Fruit fly (Drosophila melanogaster) whole organism, embryonic: Measurements from ENCODE around the gene CG7728.

Experiments used
- Antp ChIP-seq: fragments of 200-800 bp; sonication (Bioruptor generic); optimal IDR thresholded peaks from 3 replicates; lab custom pipeline; 2016; ENCODE audit warnings: missing biosample characterization, missing genetic modification characterization
- Atf6 ChIP-seq: fragments of 200-800 bp; sonication (Bioruptor generic); IDR thresholded peaks from 2 replicates; pipeline ENCODE4 v1.3.6; 2022; ENCODE audit warnings: missing biosample characterization, missing genetic modification characterization
- Awh ChIP-seq: fragments of 200-800 bp; sonication (Bioruptor generic); IDR thresholded peaks from 2 replicates; pipeline ENCODE4, ENCODE4 v1.3.6; 2022; ENCODE audit warnings: missing biosample characterization, missing genetic modification characterization
- C15 ChIP-seq: fragments of 200-800 bp; sonication (Bioruptor generic); IDR thresholded peaks from 3 replicates; pipeline ENCODE4 v1.3.6; 2022; ENCODE audit warnings: missing biosample characterization, missing genetic modification characterization
- CG10654 ChIP-seq: fragments of 200-800 bp; sonication (Bioruptor generic); optimal IDR thresholded peaks from 2 replicates; lab custom pipeline; 2016; ENCODE audit warnings: missing biosample characterization, missing genetic modification characterization
- CG11696 ChIP-seq: fragments of 200-800 bp; sonication (Bioruptor generic); IDR thresholded peaks from 2 replicates; pipeline ENCODE4 v1.3.6; 2022; ENCODE audit warnings: missing biosample characterization, missing genetic modification characterization
- CG12744 ChIP-seq: fragments of 200-800 bp; sonication (Bioruptor generic); optimal IDR thresholded peaks from 2 replicates; lab custom pipeline; 2016; ENCODE audit warnings: missing biosample characterization, missing genetic modification characterization
- CG15601 ChIP-seq: fragments of 200-800 bp; sonication (Bioruptor generic); optimal IDR thresholded peaks from 3 replicates; lab custom pipeline; 2019; ENCODE audit warnings: missing biosample characterization, mild to moderate bottlenecking, missing genetic modification characterization, moderate library complexity
- CG1602 ChIP-seq: fragments of 200-800 bp; sonication (Bioruptor generic); optimal IDR thresholded peaks from 3 replicates; lab custom pipeline; 2016; ENCODE audit warnings: missing biosample characterization, missing genetic modification characterization
- CG16779 ChIP-seq: fragments of 200-800 bp; sonication (Bioruptor generic); IDR thresholded peaks from 2 replicates; pipeline ENCODE4 v1.3.6; 2022; ENCODE audit warnings: missing biosample characterization, missing genetic modification characterization
- CG17385 ChIP-seq: fragments of 200-800 bp; sonication (Bioruptor generic); optimal IDR thresholded peaks from 3 replicates; lab custom pipeline; 2018; ENCODE audit warnings: missing biosample characterization, mild to moderate bottlenecking, missing genetic modification characterization
- CG17568 ChIP-seq: fragments of 200-800 bp; sonication (Bioruptor generic); optimal IDR thresholded peaks from 2 replicates; lab custom pipeline; 2018; ENCODE audit warnings: missing biosample characterization, mild to moderate bottlenecking, missing genetic modification characterization, moderate library complexity
- CG17612 ChIP-seq: fragments of 200-800 bp; sonication (Bioruptor generic); IDR thresholded peaks from 2 replicates; pipeline ENCODE4 v1.3.6; 2022; ENCODE audit warnings: missing biosample characterization, missing genetic modification characterization
- CG18599 ChIP-seq: fragments of 200-800 bp; sonication (Bioruptor generic); optimal IDR thresholded peaks from 3 replicates; lab custom pipeline; 2017; ENCODE audit warnings: missing biosample characterization, missing genetic modification characterization, mild to moderate bottlenecking, moderate library complexity, missing genetic modification reagents
- CG32532 ChIP-seq: fragments of 200-800 bp; sonication (Bioruptor generic); IDR thresholded peaks from 2 replicates; pipeline ENCODE4 v1.3.6; 2022; ENCODE audit warnings: missing biosample characterization, missing genetic modification characterization
- CG43689 ChIP-seq: fragments of 200-800 bp; sonication (Bioruptor generic); IDR thresholded peaks from 2 replicates; pipeline ENCODE4 v1.3.6; 2022; ENCODE audit warnings: missing biosample characterization, missing genetic modification characterization
- CG4424 ChIP-seq: fragments of 200-800 bp; sonication (Bioruptor generic); optimal IDR thresholded peaks from 3 replicates; lab custom pipeline; 2016; ENCODE audit warnings: missing biosample characterization, missing genetic modification characterization
- CG6854 ChIP-seq: fragments of 200-800 bp; sonication (Bioruptor generic); optimal IDR thresholded peaks from 3 replicates; lab custom pipeline; 2017; ENCODE audit warnings: missing biosample characterization, mild to moderate bottlenecking, missing genetic modification characterization
- CG8281 ChIP-seq: fragments of 200-800 bp; sonication (Bioruptor generic); optimal IDR thresholded peaks from 2 replicates; lab custom pipeline; 2018; ENCODE audit warnings: missing biosample characterization, mild to moderate bottlenecking, missing genetic modification characterization, moderate library complexity
- CG9932 ChIP-seq: fragments of 200-800 bp; sonication (Bioruptor generic); IDR thresholded peaks from 2 replicates; pipeline ENCODE4 v1.3.6; 2022; ENCODE audit warnings: missing biosample characterization, missing genetic modification characterization
- Chrac-16 ChIP-seq: fragments of 200-800 bp; sonication (Bioruptor generic); optimal IDR thresholded peaks from 3 replicates; lab custom pipeline; 2016; ENCODE audit warnings: missing biosample characterization, missing genetic modification characterization
- CoRest ChIP-seq: fragments of 200-800 bp; sonication (Bioruptor generic); optimal IDR thresholded peaks from 3 replicates; lab custom pipeline; 2018; ENCODE audit warnings: missing biosample characterization, mild to moderate bottlenecking, missing genetic modification characterization, moderate library complexity
- Med ChIP-seq: fragments of 200-800 bp; sonication (Bioruptor generic); peaks from one replicate; lab custom pipeline; 2016; ENCODE audit warnings: missing biosample characterization, missing genetic modification characterization, mild to moderate bottlenecking, inconsistent platforms, moderate library complexity
- Nf-YB ChIP-seq: fragments of 200-800 bp; sonication (Bioruptor generic); optimal IDR thresholded peaks from 3 replicates; lab custom pipeline; 2019; ENCODE audit warnings: missing biosample characterization, mild to moderate bottlenecking, missing genetic modification characterization, moderate library complexity
- Side ChIP-seq: fragments of 200-800 bp; sonication (Bioruptor generic); optimal IDR thresholded peaks from 2 replicates; lab custom pipeline; 2016; ENCODE audit warnings: missing biosample characterization, missing genetic modification characterization
- Trl ChIP-seq, 3 experiments: fragments of >200 bp in 2 of 3; fragments of 200-800 bp in 1 of 3; sonication (Bioruptor generic) in 1 of 3; optimal IDR thresholded peaks; 2 replicates in 1 of 3; 3 replicates in 2 of 3; lab custom pipeline; 2016 to 2017; ENCODE audit warnings: missing biosample characterization in 1 of 3, missing genetic modification characterization in 1 of 3
- az2 ChIP-seq: fragments of 200-800 bp; sonication (Bioruptor generic); optimal IDR thresholded peaks from 3 replicates; lab custom pipeline; 2016; ENCODE audit warnings: missing biosample characterization, missing genetic modification characterization
- bcd ChIP-seq: fragments of 200-800 bp; sonication (Bioruptor generic); optimal IDR thresholded peaks from 2 replicates; lab custom pipeline; 2017; ENCODE audit warnings: missing biosample characterization, mild to moderate bottlenecking, missing genetic modification characterization
- cas ChIP-seq: fragments of 200-800 bp; sonication (Bioruptor generic); IDR thresholded peaks from 2 replicates; pipeline ENCODE4 v1.3.6; 2022; ENCODE audit warnings: missing biosample characterization, missing genetic modification characterization
- dan ChIP-seq: fragments of 200-800 bp; sonication (Bioruptor generic); IDR thresholded peaks from 2 replicates; pipeline ENCODE4 v1.3.6; 2022; ENCODE audit warnings: missing biosample characterization, missing genetic modification characterization
- dati ChIP-seq: fragments of 200-800 bp; sonication (Bioruptor generic); IDR thresholded peaks from 2 replicates; pipeline ENCODE4 v1.3.6; 2022; ENCODE audit warnings: missing biosample characterization, missing genetic modification characterization
- eyg ChIP-seq: fragments of 200-800 bp; sonication (Bioruptor generic); optimal IDR thresholded peaks from 3 replicates; lab custom pipeline; 2016; ENCODE audit warnings: missing biosample characterization, missing genetic modification characterization
- fd3F ChIP-seq: fragments of 200-800 bp; sonication (Bioruptor generic); optimal IDR thresholded peaks from 2 replicates; lab custom pipeline; 2018; ENCODE audit warnings: missing biosample characterization, mild to moderate bottlenecking, missing genetic modification characterization, moderate library complexity
- gsb ChIP-seq: fragments of 200-800 bp; sonication (Bioruptor generic); IDR thresholded peaks from 2 replicates; pipeline ENCODE4 v1.3.6; 2022; ENCODE audit warnings: missing biosample characterization, missing genetic modification characterization
- kah ChIP-seq: fragments of 200-800 bp; sonication (Bioruptor generic); optimal IDR thresholded peaks from 2 replicates; lab custom pipeline; 2018; ENCODE audit warnings: missing biosample characterization, mild to moderate bottlenecking, missing genetic modification characterization
- lov ChIP-seq, 2 experiments: fragments of 200-800 bp in 1 of 2; fragments of >200 bp in 1 of 2; sonication (Bioruptor generic) in 1 of 2; IDR thresholded peaks in 1 of 2; optimal IDR thresholded peaks in 1 of 2; 2 replicates in 1 of 2; 3 replicates in 1 of 2; pipeline versions ENCODE4 v1.3.6 to Lab custom; 2017 to 2022; ENCODE audit warnings: missing biosample characterization in 1 of 2, missing genetic modification characterization in 1 of 2
- luna ChIP-seq: fragments of 200-800 bp; sonication (Bioruptor generic); optimal IDR thresholded peaks from 2 replicates; lab custom pipeline; 2016; ENCODE audit warnings: missing biosample characterization, missing genetic modification characterization
- onecut ChIP-seq: fragments of 200-800 bp; sonication (Bioruptor generic); IDR thresholded peaks from 2 replicates; pipeline ENCODE4 v1.3.6; 2022; ENCODE audit warnings: missing biosample characterization, missing genetic modification characterization
- prd ChIP-seq, 3 experiments: fragments of >200 bp in 2 of 3; fragments of 200-800 bp in 1 of 3; sonication (Bioruptor generic) in 1 of 3; optimal IDR thresholded peaks in 2 of 3; IDR thresholded peaks in 1 of 3; 2 replicates in 2 of 3; 3 replicates in 1 of 3; pipeline versions ENCODE4 v1.3.6 to Lab custom; 2017 to 2022; ENCODE audit warnings: missing biosample characterization in 1 of 3, missing genetic modification characterization in 1 of 3
- pum ChIP-seq: fragments of 200-800 bp; sonication (Bioruptor generic); optimal IDR thresholded peaks from 2 replicates; lab custom pipeline; 2016; ENCODE audit warnings: missing biosample characterization, missing genetic modification characterization
- schlank ChIP-seq: fragments of 200-800 bp; sonication (Bioruptor generic); optimal IDR thresholded peaks from 2 replicates; lab custom pipeline; 2018; ENCODE audit warnings: missing biosample characterization, mild to moderate bottlenecking, missing genetic modification characterization
- shn ChIP-seq: fragments of 200-800 bp; sonication (Bioruptor generic); optimal IDR thresholded peaks from 3 replicates; lab custom pipeline; 2016; ENCODE audit warnings: missing biosample characterization, missing genetic modification characterization
- sim ChIP-seq: fragments of 200-800 bp; sonication (Bioruptor generic); IDR thresholded peaks from 2 replicates; pipeline ENCODE4 v1.3.6; 2022; ENCODE audit warnings: missing biosample characterization, missing genetic modification characterization
- sima ChIP-seq: fragments of 200-800 bp; sonication (Bioruptor generic); optimal IDR thresholded peaks from 2 replicates; lab custom pipeline; 2016; ENCODE audit warnings: missing biosample characterization, missing genetic modification characterization
- sna ChIP-seq: fragments of 200-800 bp; sonication (Bioruptor generic); IDR thresholded peaks from 2 replicates; pipeline ENCODE4 v1.3.6; 2022; ENCODE audit warnings: missing biosample characterization, missing genetic modification characterization; ENCODE audit not compliant: partially characterized antibody
- sqz ChIP-seq: fragments of 200-800 bp; sonication (Bioruptor generic); optimal IDR thresholded peaks from 3 replicates; lab custom pipeline; 2018; ENCODE audit warnings: missing biosample characterization, mild to moderate bottlenecking, missing genetic modification characterization
- usp ChIP-seq: fragments of >200 bp; optimal IDR thresholded peaks from 2 replicates; lab custom pipeline; 2017; ENCODE audit warnings: missing biosample characterization, missing genetic modification characterization
- yki ChIP-seq: fragments of >200 bp; optimal IDR thresholded peaks from 3 replicates; lab custom pipeline; 2018

The CG7728 gene

DNA sequence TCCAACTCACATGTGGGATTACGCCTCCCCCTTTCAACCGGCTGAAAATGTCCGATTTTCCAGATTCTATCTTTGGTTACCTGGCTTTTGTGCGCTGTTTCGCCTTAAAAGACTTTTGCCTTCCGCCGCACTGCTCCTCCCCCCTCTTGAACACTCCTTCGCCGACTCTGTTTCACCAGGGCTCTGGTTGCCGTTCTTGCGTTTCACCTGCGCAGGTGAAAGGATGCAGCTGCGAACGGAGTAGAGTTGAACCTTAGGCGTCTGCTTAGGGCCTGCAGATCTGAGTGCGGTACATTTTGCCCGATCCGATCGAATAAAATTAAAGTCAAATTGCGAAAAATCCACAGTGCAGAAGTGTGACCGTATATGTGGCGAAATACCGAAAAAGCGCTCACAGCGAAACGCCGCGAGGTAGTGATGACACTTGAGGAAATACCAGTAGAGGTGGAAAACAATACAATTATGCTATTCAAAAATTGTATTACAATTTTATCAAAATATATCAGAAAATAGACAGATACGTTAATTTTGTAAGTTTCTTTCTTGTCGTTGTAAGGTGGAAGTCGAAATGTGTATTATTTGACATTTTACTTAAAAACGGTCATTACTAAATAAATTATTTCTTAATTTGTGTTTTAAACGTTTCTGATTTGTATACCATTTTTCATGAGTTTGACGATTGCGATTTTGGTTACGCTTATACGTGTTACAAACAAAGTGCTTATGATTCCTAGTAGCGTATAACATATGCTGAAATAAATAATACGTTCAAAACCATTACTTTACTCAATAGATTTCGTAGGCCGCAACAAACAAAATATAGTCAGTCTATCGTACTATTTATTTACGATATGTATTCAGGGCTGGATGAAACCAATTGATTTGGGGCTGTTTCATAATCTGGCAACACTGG, at the start of gene CG7728, which contains the start of gene CG6664 (continued):
- TF ChIP-seq CG15601 (tag; lab: Kevin White, UChicago) (peak; percentile 21), cas (GFP tag; lab: Robert Waterston, UW) (no peak), CG10654 (GFP tag; lab: Kevin White, UChicago) (peak; percentile 16), CG17612 (no peak), schlank (no peak), Antp (GFP tag; lab: Kevin White, UChicago) (peak; percentile 8), sima (GFP tag; lab: Kevin White, UChicago) (no peak), CG8281 (tag; lab: Kevin White, UChicago) (no peak), CG6854 (GFP tag; lab: Kevin White, UChicago) (no peak), usp (GFP tag; lab: Kevin White, UChicago) (no peak), kah (no peak), Side (GFP tag; lab: Kevin White, UChicago) (peak; percentile 10), CG43689 (GFP tag; lab: Robert Waterston, UW) (no peak), yki (lab: Kevin White, UChicago) (no peak), prd (optimal IDR thresholded peaks at IDR 0.05; lab: Kevin White, UChicago) (no peak), prd (GFP tag; IDR thresholded peaks at IDR 0.05; lab: Robert Waterston, UW) (peak; percentile 62; the same call in 2 of the 3 replicates), Atf6 (GFP tag; lab: Robert Waterston, UW) (no peak; the same call in 1 of the 2 replicates), CG4424 (GFP tag; lab: Kevin White, UChicago) (peak; percentile 16), shn (peak; percentile 34), CG16779 (no peak), CG32532 (GFP tag; lab: Robert Waterston, UW) (peak; percentile 47), CG11696 (GFP tag; lab: Robert Waterston, UW) (no peak), CG1602 (GFP tag; lab: Kevin White, UChicago) (peak; percentile 53), pum (GFP tag; lab: Kevin White, UChicago) (peak; percentile 35), Med (peak; percentile 79), CG17568 (GFP tag; lab: Kevin White, UChicago) (no peak), gsb (no peak), CoRest (tag; lab: Kevin White, UChicago) (peak; percentile 80), Trl (optimal IDR thresholded peaks at IDR 0.05; lab: Kevin White, UChicago) (no peak), Trl (GFP tag; optimal IDR thresholded peaks at IDR 0.05; lab: Kevin White, UChicago) (no peak), Chrac-16 (GFP tag; lab: Kevin White, UChicago) (peak; percentile 41), luna (GFP tag; lab: Kevin White, UChicago) (no peak), Awh (no peak), dan (GFP tag; lab: Robert Waterston, UW) (no peak), Nf-YB (GFP tag; lab: Kevin White, UChicago) (peak; percentile 30), lov (optimal IDR thresholded peaks at IDR 0.05; lab: Kevin White, UChicago) (no peak), lov (GFP tag; IDR thresholded peaks at IDR 0.05; lab: Robert Waterston, UW) (no peak), sna (peak; percentile 36; the same call in 1 of the 2 replicates), CG18599 (GFP tag; lab: Kevin White, UChicago) (peak; percentile 13), onecut (peak; percentile 17; the same call in 1 of the 2 replicates), sim (GFP tag; lab: Robert Waterston, UW) (no peak), fd3F (GFP tag; lab: Kevin White, UChicago) (peak; percentile 6), C15 (GFP tag; lab: Robert Waterston, UW) (0 out of 3 replicates have a peak, but pooled peaks have one; percentile 23), CG12744 (GFP tag; lab: Kevin White, UChicago) (no peak), az2 (GFP tag; lab: Kevin White, UChicago) (no peak), dati (GFP tag; lab: Robert Waterston, UW) (no peak), bcd (GFP tag; lab: Kevin White, UChicago) (peak; percentile 50), CG17385 (GFP tag; lab: Kevin White, UChicago) (no peak), CG9932 (GFP tag; lab: Robert Waterston, UW) (peak; percentile 86), eyg (GFP tag; lab: Kevin White, UChicago) (peak; percentile 7), sqz (no peak)
